Fruit fly (Drosophila melanogaster): ENCODE measurements around the gene unk.

Gene unk

dm6 chr3R:23161288-23161870, 3.7 kb upstream of the unk start, which contains the start of gene CG13829:
Gene CG13829, minus strand, starts transcription at chr3R:23161338.
- TF ChIP-seq CG8301 (tag; optimal IDR thresholded peaks at IDR 0.05) (no peak), CG32121 (GFP tag; IDR thresholded peaks at IDR 0.05) (no peak), CG14655 (GFP tag; optimal IDR thresholded peaks at IDR 0.05) (no peak), CG15710 (tag; optimal IDR thresholded peaks at IDR 0.05) (no peak), fd96Ca (GFP tag; IDR thresholded peaks at IDR 0.05) (no peak), Snoo (tag; optimal IDR thresholded peaks at IDR 0.05) (no peak)

dm6 chr3R:23159289-23159956, 1.8 kb upstream of the unk start, which contains the start of gene VhaAC39-2:
Gene VhaAC39-2, minus strand, starts transcription at chr3R:23159316.
- TF ChIP-seq CG12605 (GFP tag; IDR thresholded peaks at IDR 0.05) (peak; percentile 63; the same call in 1 of the 2 replicates), Snoo (tag; optimal IDR thresholded peaks at IDR 0.05) (no peak)

dm6 chr3R:23156865-23157515, 672 bp downstream of the unk start:
- TF ChIP-seq CG13204 (GFP tag; optimal IDR thresholded peaks at IDR 0.05) = peak; percentile 54
- no peak for TF ChIP-seq CG9948 (tag; optimal IDR thresholded peaks at IDR 0.05)
- TF ChIP-seq D1 (tag; optimal IDR thresholded peaks at IDR 0.05) = no peak
- peak; percentile 38; the same call in 1 of the 2 replicates for TF ChIP-seq CG32121 (GFP tag; IDR thresholded peaks at IDR 0.05)
- no peak for TF ChIP-seq CG14655 (GFP tag; optimal IDR thresholded peaks at IDR 0.05)
- no peak for TF ChIP-seq Pif1B (GFP tag; optimal IDR thresholded peaks at IDR 0.05)
- no peak for TF ChIP-seq fd96Ca (GFP tag; IDR thresholded peaks at IDR 0.05)
- peak; percentile 40 for TF ChIP-seq CG8301 (tag; optimal IDR thresholded peaks at IDR 0.05)
- peak; percentile 98 for TF ChIP-seq EcR (GFP tag; optimal IDR thresholded peaks at IDR 0.05)
- TF ChIP-seq CG4496 (GFP tag; IDR thresholded peaks at IDR 0.05) = peak; percentile 71; the same call in 2 of the 3 replicates
- peak; percentile 67 for TF ChIP-seq CG12605 (GFP tag; IDR thresholded peaks at IDR 0.05)
- peak; percentile 16 for TF ChIP-seq CG15710 (tag; optimal IDR thresholded peaks at IDR 0.05)
- TF ChIP-seq Snoo (tag; optimal IDR thresholded peaks at IDR 0.05) = peak; percentile 38
- TF ChIP-seq CG10348 (GFP tag; IDR thresholded peaks at IDR 0.05) = no peak
- TF ChIP-seq Pif1A (GFP tag; optimal IDR thresholded peaks at IDR 0.05) = no peak
- TF ChIP-seq CG34367 (tag; optimal IDR thresholded peaks at IDR 0.05) = peak; percentile 26
- TF ChIP-seq CG8159 (tag; optimal IDR thresholded peaks at IDR 0.05) = no peak
- TF ChIP-seq CG17806 (tag; optimal IDR thresholded peaks at IDR 0.05) = no peak
- TF ChIP-seq rn (GFP tag; IDR thresholded peaks at IDR 0.05) = no peak
- TF ChIP-seq Ets98B (GFP tag; IDR thresholded peaks at IDR 0.05) = no peak; the same call in 1 of the 2 replicates
- TF ChIP-seq gl (tag; optimal IDR thresholded peaks at IDR 0.05) = peak; percentile 54

- TF ChIP-seq CG14655 (GFP tag; optimal IDR thresholded peaks at IDR 0.05) (no peak), Pif1A (GFP tag; optimal IDR thresholded peaks at IDR 0.05) (no peak), CG10348 (GFP tag; IDR thresholded peaks at IDR 0.05) (no peak), gl (tag; optimal IDR thresholded peaks at IDR 0.05) (no peak), D1 (tag; optimal IDR thresholded peaks at IDR 0.05) (no peak), rn (GFP tag; IDR thresholded peaks at IDR 0.05) (no peak), EcR (GFP tag; optimal IDR thresholded peaks at IDR 0.05) (no peak), CG32121 (GFP tag; IDR thresholded peaks at IDR 0.05) (no peak), CG9948 (tag; optimal IDR thresholded peaks at IDR 0.05) (no peak), fd96Ca (GFP tag; IDR thresholded peaks at IDR 0.05) (no peak), CG15710 (tag; optimal IDR thresholded peaks at IDR 0.05) (no peak), Ets98B (GFP tag; IDR thresholded peaks at IDR 0.05) (no peak), CG17806 (tag; optimal IDR thresholded peaks at IDR 0.05) (no peak), CG12605 (GFP tag; IDR thresholded peaks at IDR 0.05) (no peak), CG34367 (tag; optimal IDR thresholded peaks at IDR 0.05) (no peak), CG13204 (GFP tag; optimal IDR thresholded peaks at IDR 0.05) (no peak)
Measured at dm6 chr3R:23156347-23156864, 1.3 kb downstream of the unk start.

dm6 chr3R:23149021-23149571, 8.6 kb downstream of the unk start:
- TF ChIP-seq D1 (tag; optimal IDR thresholded peaks at IDR 0.05) = peak; percentile 60
- TF ChIP-seq Pif1B (GFP tag; optimal IDR thresholded peaks at IDR 0.05) = peak; percentile 78
- TF ChIP-seq CG10348 (GFP tag; IDR thresholded peaks at IDR 0.05) = no peak
- peak; percentile 80 for TF ChIP-seq CG34367 (tag; optimal IDR thresholded peaks at IDR 0.05)
- TF ChIP-seq CG8301 (tag; optimal IDR thresholded peaks at IDR 0.05) = peak; percentile 63
- TF ChIP-seq CG32121 (GFP tag; IDR thresholded peaks at IDR 0.05) = no peak
- TF ChIP-seq CG8159 (tag; optimal IDR thresholded peaks at IDR 0.05) = peak; percentile 93
- TF ChIP-seq CG13204 (GFP tag; optimal IDR thresholded peaks at IDR 0.05) = peak; percentile 70
- peak; percentile 89 for TF ChIP-seq CG17806 (tag; optimal IDR thresholded peaks at IDR 0.05)
- TF ChIP-seq EcR (GFP tag; optimal IDR thresholded peaks at IDR 0.05) = peak; percentile 71
- peak; percentile 60 for TF ChIP-seq Pif1A (GFP tag; optimal IDR thresholded peaks at IDR 0.05)
- peak; percentile 57 for TF ChIP-seq CG4496 (GFP tag; IDR thresholded peaks at IDR 0.05)
- TF ChIP-seq rn (GFP tag; IDR thresholded peaks at IDR 0.05) = no peak; the same call in 1 of the 2 replicates
- TF ChIP-seq CG9948 (tag; optimal IDR thresholded peaks at IDR 0.05) = peak; percentile 92
- peak; percentile 86 for TF ChIP-seq Snoo (tag; optimal IDR thresholded peaks at IDR 0.05)
- peak; percentile 17; the same call in 1 of the 2 replicates for TF ChIP-seq Ets98B (GFP tag; IDR thresholded peaks at IDR 0.05)
- TF ChIP-seq CG12605 (GFP tag; IDR thresholded peaks at IDR 0.05) = peak; percentile 60
- TF ChIP-seq gl (tag; optimal IDR thresholded peaks at IDR 0.05) = peak; percentile 67
- peak; percentile 90 for TF ChIP-seq CG15710 (tag; optimal IDR thresholded peaks at IDR 0.05)
- peak; percentile 81 for TF ChIP-seq CG14655 (GFP tag; optimal IDR thresholded peaks at IDR 0.05)
- peak; percentile 27; the same call in 1 of the 3 replicates for TF ChIP-seq fd96Ca (GFP tag; IDR thresholded peaks at IDR 0.05)

Measured in whole organism, pupa.